Worm (Caenorhabditis elegans): ENCODE measurements around the gene ccz-1.
A peak's percentile ranks its signal among the peaks of the same experiment; 100 is the strongest.

The ccz-1 gene

DNA sequence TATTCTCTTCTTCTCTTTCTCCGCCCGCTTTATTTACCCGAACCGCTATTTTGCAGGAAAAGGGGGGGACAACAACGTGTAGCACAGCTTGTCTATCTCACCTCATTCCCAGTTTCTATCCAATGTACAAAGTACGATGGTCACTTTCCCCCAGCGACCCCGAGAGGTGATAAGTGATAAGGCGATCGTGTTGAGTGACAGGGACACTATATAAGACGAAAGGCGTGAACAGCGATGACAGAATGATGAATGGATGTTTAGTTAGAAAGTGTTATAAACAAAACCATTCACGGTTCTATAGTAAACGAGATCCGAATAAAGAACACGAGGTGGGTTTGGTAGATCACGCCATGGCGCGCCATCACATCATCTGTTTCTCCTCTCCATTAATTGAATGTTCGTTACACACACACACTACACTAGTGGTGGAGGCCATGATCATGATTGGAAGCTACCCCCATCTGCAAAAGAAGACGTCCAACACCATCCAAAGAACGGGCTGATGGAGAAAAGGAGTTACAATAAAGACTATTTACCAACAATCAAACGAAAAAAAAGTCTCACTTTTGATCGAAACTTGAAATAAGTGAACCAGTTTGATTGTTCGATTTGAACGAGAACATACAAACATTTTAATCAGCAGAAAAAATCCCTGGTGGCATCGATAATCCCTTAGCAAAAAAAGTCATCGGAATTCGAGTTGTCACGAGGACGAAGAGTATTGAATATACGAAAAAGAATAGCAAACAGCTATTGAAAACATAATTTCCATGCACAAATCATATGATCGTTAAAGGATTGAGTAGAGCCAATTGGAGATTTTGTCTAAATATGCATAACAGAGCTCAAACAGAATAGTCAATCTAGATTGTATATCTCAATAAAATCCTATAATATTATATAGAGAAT, 22.1 kb upstream of the ccz-1 start (continued):
- no peak for TF ChIP-seq ceh-63 (GFP tag; optimal IDR thresholded peaks at IDR 0.05)
- TF ChIP-seq fkh-10 (GFP tag; optimal IDR thresholded peaks at IDR 0.05) = no peak
- peak; percentile 83 for TF ChIP-seq nhr-90 (tag; optimal IDR thresholded peaks at IDR 0.05; ENCODE audit: poor library complexity)
- peak; percentile 53; the same call in 1 of the 2 replicates for TF ChIP-seq mab-9 (GFP tag; IDR thresholded peaks at IDR 0.05)
- peak; percentile 51 for TF ChIP-seq ztf-4 (tag; optimal IDR thresholded peaks at IDR 0.05)
- TF ChIP-seq zag-1 (tag; optimal IDR thresholded peaks at IDR 0.05) = no peak
- peak; percentile 62 for TF ChIP-seq nhr-19 (GFP tag; conservative IDR thresholded peaks at IDR 0.05)
- TF ChIP-seq unc-62 (GFP tag; optimal IDR thresholded peaks at IDR 0.05) = no peak
- no peak for TF ChIP-seq ets-5 (GFP tag; IDR thresholded peaks at IDR 0.05)
- TF ChIP-seq ces-1 (GFP tag; optimal IDR thresholded peaks at IDR 0.05) = no peak
- peak; percentile 32 for TF ChIP-seq tbx-2 (tag; optimal IDR thresholded peaks at IDR 0.05)
- TF ChIP-seq nhr-76 (tag; optimal IDR thresholded peaks at IDR 0.05) = no peak
- TF ChIP-seq unc-30 (tag; optimal IDR thresholded peaks at IDR 0.05) = no peak
- TF ChIP-seq C04F5.9 (tag; optimal IDR thresholded peaks at IDR 0.05) = no peak
- TF ChIP-seq mep-1 (tag; optimal IDR thresholded peaks at IDR 0.05) = peak; percentile 37
- TF ChIP-seq blmp-1 (tag; optimal IDR thresholded peaks at IDR 0.05) = peak; percentile 97
- TF ChIP-seq aha-1 (tag; optimal IDR thresholded peaks at IDR 0.05) = no peak
- peak; percentile 70 for TF ChIP-seq snu-23 (GFP tag; optimal IDR thresholded peaks at IDR 0.05)
- TF ChIP-seq ztf-11 (tag; optimal IDR thresholded peaks at IDR 0.05) = no peak
- TF ChIP-seq unc-130 (tag; optimal IDR thresholded peaks at IDR 0.05) = peak; percentile 43
- no peak for TF ChIP-seq sup-37 (GFP tag; optimal IDR thresholded peaks at IDR 0.05)
- no peak for TF ChIP-seq unc-98 (GFP tag; IDR thresholded peaks at IDR 0.05)
- TF ChIP-seq elt-2 (tag; optimal IDR thresholded peaks at IDR 0.05) = peak; percentile 80
- TF ChIP-seq fkh-8 (tag; optimal IDR thresholded peaks at IDR 0.05) = peak; percentile 2
- peak; percentile 42 for TF ChIP-seq pqm-1 (tag; optimal IDR thresholded peaks at IDR 0.05)
- no peak for TF ChIP-seq nhr-12 (tag; optimal IDR thresholded peaks at IDR 0.05)
- peak; percentile 86 for TF ChIP-seq ama-1 (optimal IDR thresholded peaks at IDR 0.05)
- TF ChIP-seq mef-2 (tag; optimal IDR thresholded peaks at IDR 0.05) = no peak
- TF ChIP-seq vab-15 (tag; optimal IDR thresholded peaks at IDR 0.05) = peak; percentile 35
- TF ChIP-seq egl-13 (tag; optimal IDR thresholded peaks at IDR 0.05) = no peak
- TF ChIP-seq nhr-11 (tag; optimal IDR thresholded peaks at IDR 0.05) = no peak
- no peak for TF ChIP-seq nhr-84 (tag; optimal IDR thresholded peaks at IDR 0.05)
- no peak for TF ChIP-seq isw-1 (GFP tag; IDR thresholded peaks at IDR 0.05)
- TF ChIP-seq nhr-20 (tag; optimal IDR thresholded peaks at IDR 0.05) = peak; percentile 76
- TF ChIP-seq efl-3 (GFP tag; optimal IDR thresholded peaks at IDR 0.05) = no peak

ce11 chrV:13657291-13657690, 21.4 kb upstream of the ccz-1 start:
- TF ChIP-seq efl-3 (GFP tag; optimal IDR thresholded peaks at IDR 0.05) (no peak), hlh-4 (tag; optimal IDR thresholded peaks at IDR 0.05) (no peak), nhr-84 (tag; optimal IDR thresholded peaks at IDR 0.05) (no peak), unc-62 (GFP tag; optimal IDR thresholded peaks at IDR 0.05) (no peak), tlp-1 (tag; optimal IDR thresholded peaks at IDR 0.05) (no peak), ceh-63 (GFP tag; optimal IDR thresholded peaks at IDR 0.05) (no peak), pag-3 (tag; optimal IDR thresholded peaks at IDR 0.05; ENCODE audit: borderline replicate concordance, insufficient read depth) (peak; percentile 62), fkh-10 (GFP tag; optimal IDR thresholded peaks at IDR 0.05) (no peak), unc-98 (GFP tag; IDR thresholded peaks at IDR 0.05) (no peak), C16A3.4 (tag; optimal IDR thresholded peaks at IDR 0.05) (peak; percentile 54), blmp-1 (tag; optimal IDR thresholded peaks at IDR 0.05) (peak; percentile 98), fkh-8 (tag; optimal IDR thresholded peaks at IDR 0.05) (no peak), tbx-2 (tag; optimal IDR thresholded peaks at IDR 0.05) (peak; percentile 77), nhr-71 (tag; optimal IDR thresholded peaks at IDR 0.05) (peak; percentile 97), mef-2 (tag; optimal IDR thresholded peaks at IDR 0.05) (peak; percentile 11), nhr-90 (tag; optimal IDR thresholded peaks at IDR 0.05; ENCODE audit: poor library complexity) (peak; percentile 89), mab-9 (GFP tag; IDR thresholded peaks at IDR 0.05) (0 out of 2 replicates have a peak, but pooled peaks have one; percentile 32), unc-130 (tag; optimal IDR thresholded peaks at IDR 0.05) (peak; percentile 90), lsy-2 (tag; optimal IDR thresholded peaks at IDR 0.05) (peak; percentile 64 to 74), C34B4.2 (tag; optimal IDR thresholded peaks at IDR 0.05) (no peak), lin-35 (GFP tag; optimal IDR thresholded peaks at IDR 0.05) (peak; percentile 57 to 83), ceh-88 (GFP tag; IDR thresholded peaks at IDR 0.05) (peak; percentile 58; the same call in 1 of the 2 replicates), sup-37 (GFP tag; optimal IDR thresholded peaks at IDR 0.05) (no peak), alr-1 (tag; optimal IDR thresholded peaks at IDR 0.05; ENCODE audit: borderline replicate concordance) (no peak), lin-14 (GFP tag; optimal IDR thresholded peaks at IDR 0.05) (peak; percentile 98), skn-1 (tag; optimal IDR thresholded peaks at IDR 0.05) (no peak), snu-23 (GFP tag; optimal IDR thresholded peaks at IDR 0.05) (peak; percentile 91), ces-1 (GFP tag; optimal IDR thresholded peaks at IDR 0.05) (no peak), pqm-1 (tag; optimal IDR thresholded peaks at IDR 0.05) (no peak), lin-39 (tag; optimal IDR thresholded peaks at IDR 0.05) (no peak)
